Worm (Caenorhabditis elegans): ENCODE data around the gene kbp-3.
"Not testable (repeated sequence)": the region's sequence is repeated elsewhere in the genome, so short reads cannot be mapped to it uniquely, and the experiment has no call there.

- not testable (repeated sequence) for TF ChIP-seq bed-3 (GFP tag; optimal IDR thresholded peaks at IDR 0.05); lin-13 (tag; optimal IDR thresholded peaks at IDR 0.05); ztf-11 (tag; optimal IDR thresholded peaks at IDR 0.05); unc-39 (tag; optimal IDR thresholded peaks at IDR 0.05); pha-4 (tag; optimal IDR thresholded peaks at IDR 0.05); nhr-28 (tag; optimal IDR thresholded peaks at IDR 0.05); nhr-237 (tag; optimal IDR thresholded peaks at IDR 0.05); nhr-12 (tag; optimal IDR thresholded peaks at IDR 0.05); snpc-4 (tag; optimal IDR thresholded peaks at IDR 0.05)
These were observed 43.6 kb downstream of the kbp-3 start, which contains the start of gene Y54G11A.9 for ce11 chrII:14346243-14346642.
